Worm (Caenorhabditis elegans) whole organism, L1 larva: ENCODE data around the gene ptr-16.

Experiments used
- C04F5.9 ChIP-seq: sonication (generic microtip); optimal IDR thresholded peaks from 2 replicates; lab custom pipeline; 2016; ENCODE audit warnings: missing genetic modification characterization, missing compliant biosample characterization
- C16A3.4 ChIP-seq: fragments of 150-350 bp; optimal IDR thresholded peaks from 2 replicates; lab custom pipeline; 2014; ENCODE audit warnings: missing biosample characterization, missing genetic modification characterization
- aha-1 ChIP-seq: fragments of 150-350 bp; optimal IDR thresholded peaks from 2 replicates; lab custom pipeline; 2014; ENCODE audit warnings: missing biosample characterization, missing genetic modification characterization
- alr-1 ChIP-seq: fragments of 200-800 bp; sonication (Bioruptor generic); optimal IDR thresholded peaks from 2 replicates; lab custom pipeline; 2018; ENCODE audit warnings: borderline replicate concordance, mild to moderate bottlenecking, missing genetic modification characterization, missing compliant biosample characterization
- aly-2 ChIP-seq: fragments of 150-350 bp; optimal IDR thresholded peaks from 2 replicates; lab custom pipeline; 2014; ENCODE audit warnings: missing biosample characterization, missing genetic modification characterization
- ama-1 ChIP-seq: fragments of 150-350 bp; optimal IDR thresholded peaks from 2 replicates; lab custom pipeline; 2014
- ceh-63 ChIP-seq: fragments of 200-800 bp; sonication (Bioruptor generic); optimal IDR thresholded peaks from 2 replicates; lab custom pipeline; 2018; ENCODE audit warnings: mild to moderate bottlenecking, missing genetic modification characterization, missing compliant biosample characterization
- ceh-8 ChIP-seq: fragments of 200-800 bp; sonication (Bioruptor generic); optimal IDR thresholded peaks from 2 replicates; lab custom pipeline; 2018; ENCODE audit warnings: mild to moderate bottlenecking, missing genetic modification characterization, moderate library complexity, missing compliant biosample characterization
- ceh-82 ChIP-seq, 3 experiments: fragments of 150-350 bp in 1 of 3; sonication (generic microtip) in 2 of 3; optimal IDR thresholded peaks; 2 replicates each; lab custom pipeline; 2014 to 2017; ENCODE audit warnings: missing biosample characterization in 3 of 3, missing genetic modification characterization in 3 of 3
- ceh-90 ChIP-seq: sonication (generic microtip); optimal IDR thresholded peaks from 2 replicates; lab custom pipeline; 2016; ENCODE audit warnings: missing genetic modification characterization, missing compliant biosample characterization
- ces-1 ChIP-seq: fragments of 150-350 bp; optimal IDR thresholded peaks from 2 replicates; lab custom pipeline; 2014; ENCODE audit warnings: missing biosample characterization, missing genetic modification reagents, missing genetic modification characterization
- dpl-1 ChIP-seq, 3 experiments: fragments of 150-350 bp in 2 of 3; sonication (generic microtip) in 1 of 3; optimal IDR thresholded peaks; 2 replicates each; lab custom pipeline; 2014 to 2017; ENCODE audit warnings: missing biosample characterization in 3 of 3, missing genetic modification characterization in 3 of 3, missing genetic modification reagents in 3 of 3
- efl-1 ChIP-seq, 4 experiments: fragments of 150-350 bp; optimal IDR thresholded peaks in 3 of 4; peaks in 1 of 4; 1 replicate in 1 of 4; 2 replicates in 3 of 4; lab custom pipeline; 2014; ENCODE audit warnings: missing biosample characterization in 2 of 4, missing genetic modification characterization in 2 of 4, missing genetic modification reagents in 2 of 4
- efl-3 ChIP-seq: fragments of 200-800 bp; sonication (Bioruptor generic); optimal IDR thresholded peaks from 2 replicates; lab custom pipeline; 2018; ENCODE audit warnings: mild to moderate bottlenecking, missing genetic modification characterization, missing compliant biosample characterization
- egl-13 ChIP-seq: sonication (generic microtip); optimal IDR thresholded peaks from 2 replicates; lab custom pipeline; 2016; ENCODE audit warnings: missing genotype, missing genetic modification reagents, missing genetic modification characterization, missing compliant biosample characterization
- egl-27 ChIP-seq, 2 experiments: fragments of 150-350 bp in 1 of 2; sonication (generic microtip); optimal IDR thresholded peaks; 3 replicates each; lab custom pipeline; 2017 to 2018; ENCODE audit warnings: missing biosample characterization in 2 of 2, missing genetic modification characterization in 2 of 2, missing genetic modification reagents in 2 of 2
- elt-3 ChIP-seq, 6 experiments: fragments of 150-350 bp in 1 of 6; sonication (generic microtip); optimal IDR thresholded peaks; 2 replicates each; lab custom pipeline; 2017 to 2018; ENCODE audit warnings: missing biosample characterization in 6 of 6, missing genetic modification characterization in 6 of 6, inconsistent platforms in 1 of 6
- ets-5 ChIP-seq: fragments of 200-800 bp; sonication (Bioruptor generic); IDR thresholded peaks from 2 replicates; pipeline ENCODE4 v1.3.6; 2022; ENCODE audit warnings: missing genetic modification characterization, missing compliant biosample characterization
- fkh-4 ChIP-seq: sonication (generic microtip); optimal IDR thresholded peaks from 2 replicates; lab custom pipeline; 2016; ENCODE audit warnings: missing compliant biosample characterization, missing genetic modification characterization, borderline replicate concordance
- fkh-8 ChIP-seq: sonication (generic microtip); optimal IDR thresholded peaks from 2 replicates; lab custom pipeline; 2016; ENCODE audit warnings: mild to moderate bottlenecking, missing genetic modification characterization, missing compliant biosample characterization
- fos-1 ChIP-seq: fragments of 150-350 bp; optimal IDR thresholded peaks from 2 replicates; lab custom pipeline; 2014; ENCODE audit warnings: missing biosample characterization, missing genetic modification characterization
- grh-1 ChIP-seq: fragments of 200-800 bp; sonication (Bioruptor generic); IDR thresholded peaks from 2 replicates; pipeline ENCODE4 v1.3.6; 2022; ENCODE audit warnings: missing genetic modification reagents, missing genetic modification characterization, missing compliant biosample characterization
- hlh-17 ChIP-seq: fragments of 200-800 bp; sonication (Bioruptor generic); optimal IDR thresholded peaks from 2 replicates; lab custom pipeline; 2018; ENCODE audit warnings: missing genetic modification characterization, mild to moderate bottlenecking, missing compliant biosample characterization, moderate library complexity, borderline replicate concordance
- hpl-2 ChIP-seq: fragments of 150-350 bp; optimal IDR thresholded peaks from 2 replicates; lab custom pipeline; 2014; ENCODE audit warnings: missing biosample characterization, missing genetic modification reagents, missing genetic modification characterization
- lin-14 ChIP-seq: fragments of 200-800 bp; sonication (Bioruptor generic); optimal IDR thresholded peaks from 2 replicates; lab custom pipeline; 2018; ENCODE audit warnings: mild to moderate bottlenecking, missing genetic modification characterization, moderate library complexity, missing compliant biosample characterization
- lin-15B ChIP-seq: fragments of 150-350 bp; sonication (generic microtip); optimal IDR thresholded peaks from 3 replicates; lab custom pipeline; 2014; ENCODE audit warnings: missing biosample characterization, missing genetic modification characterization
- lsy-2 ChIP-seq, 2 experiments: fragments of 150-350 bp; optimal IDR thresholded peaks; 2 replicates each; lab custom pipeline; 2014; ENCODE audit warnings: missing biosample characterization in 2 of 2, missing genetic modification characterization in 2 of 2
- mab-9 ChIP-seq: fragments of 200-800 bp; sonication (Bioruptor generic); IDR thresholded peaks from 2 replicates; pipeline ENCODE4 v1.3.6; 2022; ENCODE audit warnings: missing genetic modification reagents, missing genetic modification characterization, missing compliant biosample characterization
- mep-1 ChIP-seq: fragments of 150-350 bp; optimal IDR thresholded peaks from 2 replicates; lab custom pipeline; 2014; ENCODE audit warnings: missing biosample characterization, missing genetic modification characterization
- nhr-19 ChIP-seq: fragments of 200-800 bp; sonication (Bioruptor generic); conservative IDR thresholded peaks from 2 replicates; pipeline ENCODE4 v1.3.6; 2022; ENCODE audit warnings: missing genetic modification characterization, missing compliant biosample characterization
- nhr-20 ChIP-seq: sonication (generic microtip); optimal IDR thresholded peaks from 2 replicates; lab custom pipeline; 2016; ENCODE audit warnings: mild to moderate bottlenecking, missing genetic modification characterization, missing compliant biosample characterization
- nhr-28 ChIP-seq: fragments of 150-350 bp; optimal IDR thresholded peaks from 2 replicates; lab custom pipeline; 2014; ENCODE audit warnings: missing biosample characterization, missing genetic modification characterization
- nhr-71 ChIP-seq: sonication (generic microtip); optimal IDR thresholded peaks from 2 replicates; lab custom pipeline; 2016; ENCODE audit warnings: mild to moderate bottlenecking, missing genetic modification characterization, moderate library complexity, missing compliant biosample characterization
- nhr-77 ChIP-seq: fragments of 150-350 bp; optimal IDR thresholded peaks from 2 replicates; lab custom pipeline; 2014; ENCODE audit warnings: missing biosample characterization, missing genetic modification characterization
- nhr-84 ChIP-seq: sonication (generic microtip); optimal IDR thresholded peaks from 2 replicates; lab custom pipeline; 2017; ENCODE audit warnings: missing biosample characterization, missing genetic modification characterization
- nhr-85 ChIP-seq: sonication (generic microtip); peaks from one replicate; lab custom pipeline; 2016; ENCODE audit warnings: missing genetic modification characterization, inconsistent platforms, missing compliant biosample characterization
- nhr-90 ChIP-seq: sonication (generic microtip); optimal IDR thresholded peaks from 2 replicates; lab custom pipeline; 2016; ENCODE audit warnings: mild to moderate bottlenecking, missing genetic modification characterization, missing compliant biosample characterization; ENCODE audit not compliant: poor library complexity
- pag-3 ChIP-seq: sonication (generic microtip); optimal IDR thresholded peaks from 2 replicates; lab custom pipeline; 2017; ENCODE audit warnings: missing genetic modification characterization, mild to moderate bottlenecking, missing compliant biosample characterization, antibody characterized with exemption, borderline replicate concordance; ENCODE audit not compliant: insufficient read depth
- pax-3 ChIP-seq: fragments of 200-800 bp; sonication (Bioruptor generic); optimal IDR thresholded peaks from 2 replicates; lab custom pipeline; 2018; ENCODE audit warnings: mild to moderate bottlenecking, missing genetic modification characterization, moderate library complexity, missing compliant biosample characterization
- rnt-1 ChIP-seq: sonication (generic microtip); optimal IDR thresholded peaks from 2 replicates; lab custom pipeline; 2016; ENCODE audit warnings: mild to moderate bottlenecking, missing genetic modification characterization, moderate library complexity, missing compliant biosample characterization
- skn-1 ChIP-seq: fragments of 150-350 bp; optimal IDR thresholded peaks from 2 replicates; lab custom pipeline; 2014; ENCODE audit warnings: missing biosample characterization, missing genetic modification characterization
- sox-4 ChIP-seq: sonication (generic microtip); optimal IDR thresholded peaks from 2 replicates; lab custom pipeline; 2016; ENCODE audit warnings: missing genetic modification characterization, missing compliant biosample characterization
- sptf-1 ChIP-seq: fragments of 150-350 bp; optimal IDR thresholded peaks from 2 replicates; lab custom pipeline; 2014; ENCODE audit warnings: missing biosample characterization, missing genetic modification characterization
- swsn-7 ChIP-seq: sonication (generic microtip); optimal IDR thresholded peaks from 2 replicates; lab custom pipeline; 2016; ENCODE audit warnings: missing genetic modification characterization, missing compliant biosample characterization
- tlp-1 ChIP-seq: fragments of 150-350 bp; optimal IDR thresholded peaks from 2 replicates; lab custom pipeline; 2014; ENCODE audit warnings: missing biosample characterization, missing genetic modification characterization
- unc-30 ChIP-seq: sonication (generic microtip); optimal IDR thresholded peaks from 2 replicates; lab custom pipeline; 2017; ENCODE audit warnings: missing biosample characterization, missing genetic modification characterization
- unc-86 ChIP-seq: sonication (generic microtip); optimal IDR thresholded peaks from 2 replicates; lab custom pipeline; 2016; ENCODE audit warnings: missing genetic modification characterization, missing compliant biosample characterization
- unc-98 ChIP-seq: fragments of 200-800 bp; sonication (Bioruptor generic); IDR thresholded peaks from 2 replicates; pipeline ENCODE4 v1.3.6; 2022; ENCODE audit warnings: missing genetic modification characterization, missing compliant biosample characterization
- vab-15 ChIP-seq: sonication (generic microtip); optimal IDR thresholded peaks from 2 replicates; lab custom pipeline; 2017; ENCODE audit warnings: missing genotype, mild to moderate bottlenecking, missing genetic modification characterization, missing compliant biosample characterization
- zag-1 ChIP-seq: fragments of 150-350 bp; optimal IDR thresholded peaks from 2 replicates; lab custom pipeline; 2014; ENCODE audit warnings: missing biosample characterization, missing genetic modification characterization
- ztf-11 ChIP-seq, 2 experiments: sonication (generic microtip); optimal IDR thresholded peaks; 2 replicates each; lab custom pipeline; 2016 to 2017; ENCODE audit warnings: missing genetic modification characterization in 2 of 2, missing biosample characterization in 1 of 2, missing compliant biosample characterization in 1 of 2
- ztf-4 ChIP-seq: fragments of 150-350 bp; optimal IDR thresholded peaks from 2 replicates; lab custom pipeline; 2014; ENCODE audit warnings: missing biosample characterization, missing genetic modification characterization

Gene ptr-16

DNA sequence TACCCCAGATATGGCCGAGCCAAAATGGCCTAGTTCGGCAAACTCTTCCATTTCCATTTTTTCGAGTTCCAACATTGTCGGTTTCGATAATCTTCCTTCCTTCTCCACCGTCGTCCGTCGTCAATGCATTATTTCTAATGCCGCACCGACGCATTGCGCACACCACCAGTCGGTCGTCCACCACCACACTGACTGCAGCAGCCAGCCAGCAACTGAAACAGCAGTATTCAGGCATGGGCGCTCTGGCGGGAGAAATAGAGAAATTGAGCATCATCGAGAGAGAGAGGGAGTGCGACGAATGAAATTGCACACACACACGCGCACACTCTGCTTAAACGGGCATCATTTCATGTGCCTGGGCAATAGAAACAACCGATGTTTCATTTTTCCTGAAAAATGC lies 11.6 kb upstream of the ptr-16 start (continued):
- TF ChIP-seq egl-13 (tag; lab: Kevin White, UChicago) = peak; percentile 83
- TF ChIP-seq ceh-82 (tag; optimal IDR thresholded peaks at IDR 0.05; lab: Kevin White, UChicago) = peak in 2 of 3 experiments; percentile 38 to 44
- peak; percentile 28; the same call in 1 of the 2 replicates for TF ChIP-seq nhr-19
- no peak for TF ChIP-seq zag-1 (tag; lab: Kevin White, UChicago)
- no peak for TF ChIP-seq ces-1 (GFP tag; lab: Kevin White, UChicago)
- TF ChIP-seq hpl-2 (GFP tag; lab: Kevin White, UChicago) = no peak
- TF ChIP-seq grh-1 (GFP tag; lab: Robert Waterston, UW) = no peak
- TF ChIP-seq nhr-28 (tag; lab: Kevin White, UChicago) = no peak
- TF ChIP-seq nhr-84 (tag; lab: Kevin White, UChicago) = no peak
- TF ChIP-seq sox-4 (tag; lab: Kevin White, UChicago) = peak; percentile 36
- TF ChIP-seq pag-3 (tag; lab: Kevin White, UChicago) = no peak
- no peak for TF ChIP-seq unc-98
- peak; percentile 8 to 14 for TF ChIP-seq efl-1 (optimal IDR thresholded peaks at IDR 0.05; lab: Kevin White, UChicago)
- TF ChIP-seq efl-1 (GFP tag; optimal IDR thresholded peaks at IDR 0.05 in 1 of 2; lab: Kevin White, UChicago) = peak in 1 of 2 experiments; percentile 67
- TF ChIP-seq nhr-90 = no peak
- TF ChIP-seq ets-5 = no peak
- TF ChIP-seq lin-14 (GFP tag; lab: Kevin White, UChicago) = peak; percentile 92
- peak; percentile 18 to 27 for TF ChIP-seq lsy-2 (tag; optimal IDR thresholded peaks at IDR 0.05; lab: Kevin White, UChicago)
- no peak for TF ChIP-seq nhr-77 (tag; lab: Kevin White, UChicago)
- peak; percentile 33 for TF ChIP-seq ama-1 (lab: Kevin White, UChicago)
- no peak for TF ChIP-seq fkh-4 (tag; lab: Kevin White, UChicago)
- TF ChIP-seq ztf-4 (tag; lab: Kevin White, UChicago) = peak; percentile 56
- peak; percentile 39 for TF ChIP-seq rnt-1
- TF ChIP-seq pax-3 (tag; lab: Kevin White, UChicago) = peak; percentile 47
- TF ChIP-seq vab-15 (tag; lab: Kevin White, UChicago) = no peak
- TF ChIP-seq unc-30 (tag; lab: Kevin White, UChicago) = no peak
- TF ChIP-seq alr-1 = no peak
- TF ChIP-seq mep-1 (tag; lab: Kevin White, UChicago) = no peak
- peak; percentile 32 for TF ChIP-seq lin-15B (tag; lab: Kevin White, UChicago)
- TF ChIP-seq C16A3.4 (tag; lab: Kevin White, UChicago) = no peak
- TF ChIP-seq elt-3 (tag; optimal IDR thresholded peaks at IDR 0.05; lab: Kevin White, UChicago) = no peak
- no peak for TF ChIP-seq ceh-63 (GFP tag; lab: Kevin White, UChicago)
- no peak for TF ChIP-seq hlh-17 (GFP tag; lab: Kevin White, UChicago)
- TF ChIP-seq nhr-85 = no peak
- TF ChIP-seq efl-3 (GFP tag; lab: Kevin White, UChicago) = no peak
- no peak for TF ChIP-seq dpl-1 (GFP tag; optimal IDR thresholded peaks at IDR 0.05; lab: Kevin White, UChicago)
- no peak for TF ChIP-seq tlp-1 (tag; lab: Kevin White, UChicago)
- no peak for TF ChIP-seq mab-9
- peak; percentile 91 for TF ChIP-seq fkh-8
- TF ChIP-seq fos-1 (tag; lab: Kevin White, UChicago) = no peak
- no peak for TF ChIP-seq C04F5.9 (tag; lab: Kevin White, UChicago)
- TF ChIP-seq nhr-71 = peak; percentile 75
- TF ChIP-seq egl-27 (tag; optimal IDR thresholded peaks at IDR 0.05; lab: Kevin White, UChicago) = no peak
- TF ChIP-seq ceh-90 (tag; lab: Kevin White, UChicago) = no peak
- no peak for TF ChIP-seq aha-1 (tag; lab: Kevin White, UChicago)
- TF ChIP-seq ztf-11 (tag; optimal IDR thresholded peaks at IDR 0.05; lab: Kevin White, UChicago) = peak in 1 of 2 experiments; percentile 51
- TF ChIP-seq unc-86 (tag; lab: Kevin White, UChicago) = peak; percentile 74
- peak; percentile 72 for TF ChIP-seq swsn-7
- no peak for TF ChIP-seq sptf-1 (tag; lab: Kevin White, UChicago)
- TF ChIP-seq nhr-20 (tag; lab: Kevin White, UChicago) = no peak
- TF ChIP-seq aly-2 (tag; lab: Kevin White, UChicago) = no peak
- TF ChIP-seq skn-1 = peak; percentile 15
- peak; percentile 17 for TF ChIP-seq ceh-8 (GFP tag; lab: Kevin White, UChicago)
